Fruit fly (Drosophila melanogaster): ENCODE results near the gene CG15478.
A peak's percentile ranks its signal among the peaks of the same experiment; 100 is the strongest.

The CG15478 gene

dm6 chrX:7706398-7707349, 11.1 kb downstream of the CG15478 start (continued):
- TF ChIP-seq BtbVII (GFP tag; optimal IDR thresholded peaks at IDR 0.05) (peak; percentile 97), Dfd (GFP tag; optimal IDR thresholded peaks at IDR 0.05) (no peak), tgo (GFP tag; IDR thresholded peaks at IDR 0.05) (peak; percentile 99), pita (GFP tag; optimal IDR thresholded peaks at IDR 0.05) (no peak), bsh (GFP tag; optimal IDR thresholded peaks at IDR 0.05) (peak; percentile 97 to 98), CG34224 (GFP tag; IDR thresholded peaks at IDR 0.05; ENCODE audit: partially characterized antibody) (peak; percentile 30; the same call in 1 of the 3 replicates), Jarid2 (GFP tag; optimal IDR thresholded peaks at IDR 0.05) (peak; percentile 84), sna (GFP tag; IDR thresholded peaks at IDR 0.05; ENCODE audit: partially characterized antibody) (no peak), MBD-R2 (GFP tag; IDR thresholded peaks at IDR 0.05) (peak; percentile 99), cad (GFP tag; optimal IDR thresholded peaks at IDR 0.05) (no peak), CG13424 (tag; optimal IDR thresholded peaks at IDR 0.05) (peak; percentile 99), vnd (GFP tag; IDR thresholded peaks at IDR 0.05; ENCODE audit: partially characterized antibody) (no peak), CG10979 (tag; optimal IDR thresholded peaks at IDR 0.05) (peak; percentile 96), CG3407 (GFP tag; optimal IDR thresholded peaks at IDR 0.05) (peak; percentile 92), grau (tag; optimal IDR thresholded peaks at IDR 0.05) (peak; percentile 100), NK7.1 (GFP tag; optimal IDR thresholded peaks at IDR 0.05) (peak; percentile 83), CG11085 (GFP tag; IDR thresholded peaks at IDR 0.05) (peak; percentile 98), stwl (tag; optimal IDR thresholded peaks at IDR 0.05) (peak; percentile 34), gfzf (GFP tag; optimal IDR thresholded peaks at IDR 0.05) (no peak), tx (GFP tag; optimal IDR thresholded peaks at IDR 0.05) (peak; percentile 72), nerfin-1 (tag; optimal IDR thresholded peaks at IDR 0.05) (peak; percentile 97), sr (GFP tag; IDR thresholded peaks at IDR 0.05) (peak; percentile 91), Nf-YC (tag; optimal IDR thresholded peaks at IDR 0.05) (peak; percentile 94), Meics (GFP tag; optimal IDR thresholded peaks at IDR 0.05) (peak; percentile 98), jigr1 (GFP tag; IDR thresholded peaks at IDR 0.05) (peak; percentile 95), CG12659 (GFP tag; optimal IDR thresholded peaks at IDR 0.05) (peak; percentile 99), trem (tag; optimal IDR thresholded peaks at IDR 0.05) (peak; percentile 94), CG10267 (tag; optimal IDR thresholded peaks at IDR 0.05) (peak; percentile 94), CG11723 (GFP tag; optimal IDR thresholded peaks at IDR 0.05) (peak; percentile 94), pzg (GFP tag; optimal IDR thresholded peaks at IDR 0.05) (peak; percentile 20), Hr39 (optimal IDR thresholded peaks at IDR 0.05) (no peak), ab (GFP tag; optimal IDR thresholded peaks at IDR 0.05) (no peak), so (GFP tag; IDR thresholded peaks at IDR 0.05) (peak; percentile 97), yki (optimal IDR thresholded peaks at IDR 0.05) (no peak), CG11504 (tag; optimal IDR thresholded peaks at IDR 0.05) (peak; percentile 97), CG9932 (GFP tag; IDR thresholded peaks at IDR 0.05) (peak; percentile 99), Sox100B (GFP tag; optimal IDR thresholded peaks at IDR 0.05) (peak; percentile 96), CG1792 (GFP tag; optimal IDR thresholded peaks at IDR 0.05) (peak; percentile 80), CG12391 (tag; optimal IDR thresholded peaks at IDR 0.05) (peak; percentile 98), pnt (GFP tag; optimal IDR thresholded peaks at IDR 0.05) (peak; percentile 59), sim (GFP tag; IDR thresholded peaks at IDR 0.05) (peak; percentile 95), br (optimal IDR thresholded peaks at IDR 0.05) (no peak), CG31441 (GFP tag; IDR thresholded peaks at IDR 0.05) (peak; percentile 96), CG6175 (GFP tag; IDR thresholded peaks at IDR 0.05) (peak; percentile 96), ATbp (GFP tag; optimal IDR thresholded peaks at IDR 0.05) (peak; percentile 97), CG14965 (GFP tag; optimal IDR thresholded peaks at IDR 0.05; ENCODE audit: borderline replicate concordance) (no peak), Poxn (GFP tag; IDR thresholded peaks at IDR 0.05) (peak; percentile 94), phol (tag; optimal IDR thresholded peaks at IDR 0.05) (peak; percentile 96), CG14710 (tag; optimal IDR thresholded peaks at IDR 0.05) (peak; percentile 95)

Measured in whole organism, embryonic.